Fruit fly (Drosophila melanogaster) whole organism, embryonic: ENCODE measurements around the gene GstD10.

ENCODE experiments used
- Adf1 ChIP-seq: fragments of 200-800 bp; sonication (Bioruptor generic); IDR thresholded peaks from 2 replicates; pipeline ENCODE4 v1.3.6; 2022; ENCODE audit warnings: missing biosample characterization, missing genetic modification characterization
- Awh ChIP-seq: fragments of 200-800 bp; sonication (Bioruptor generic); IDR thresholded peaks from 2 replicates; pipeline ENCODE4, ENCODE4 v1.3.6; 2022; ENCODE audit warnings: missing biosample characterization, missing genetic modification characterization
- CG10147 ChIP-seq: fragments of 200-800 bp; sonication (Bioruptor generic); optimal IDR thresholded peaks from 2 replicates; lab custom pipeline; 2019; ENCODE audit warnings: missing biosample characterization, mild to moderate bottlenecking, missing genetic modification characterization, moderate library complexity
- CG10274 ChIP-seq: fragments of 200-800 bp; sonication (Bioruptor generic); optimal IDR thresholded peaks from 3 replicates; lab custom pipeline; 2017; ENCODE audit warnings: missing biosample characterization, mild to moderate bottlenecking, missing genetic modification characterization
- CG10431 ChIP-seq: fragments of 200-800 bp; sonication (Bioruptor generic); optimal IDR thresholded peaks from 3 replicates; lab custom pipeline; 2018; ENCODE audit warnings: missing biosample characterization, mild to moderate bottlenecking, missing genetic modification characterization
- CG10959 ChIP-seq: fragments of 200-800 bp; sonication (Bioruptor generic); IDR thresholded peaks from 2 replicates; pipeline ENCODE4 v1.3.6; 2022; ENCODE audit warnings: missing biosample characterization, missing genetic modification characterization
- CG11085 ChIP-seq: fragments of 200-800 bp; sonication (Bioruptor generic); IDR thresholded peaks from 2 replicates; pipeline ENCODE4 v1.3.6; 2022; ENCODE audit warnings: missing biosample characterization, missing genetic modification characterization
- CG11696 ChIP-seq: fragments of 200-800 bp; sonication (Bioruptor generic); IDR thresholded peaks from 2 replicates; pipeline ENCODE4 v1.3.6; 2022; ENCODE audit warnings: missing biosample characterization, missing genetic modification characterization
- CG13424 ChIP-seq: fragments of 200-800 bp; sonication (Bioruptor generic); optimal IDR thresholded peaks from 2 replicates; lab custom pipeline; 2019; ENCODE audit warnings: missing biosample characterization, mild to moderate bottlenecking, missing genetic modification characterization, moderate library complexity
- CG14014 ChIP-seq: fragments of 200-800 bp; sonication (Bioruptor generic); IDR thresholded peaks from 2 replicates; pipeline ENCODE4 v1.3.6; 2022; ENCODE audit warnings: missing biosample characterization, missing genetic modification characterization
- CG17912 ChIP-seq: fragments of 200-800 bp; sonication (Bioruptor generic); optimal IDR thresholded peaks from 2 replicates; lab custom pipeline; 2018; ENCODE audit warnings: missing biosample characterization, mild to moderate bottlenecking, missing genetic modification characterization
- CG2875 ChIP-seq: fragments of 200-800 bp; sonication (Bioruptor generic); optimal IDR thresholded peaks from 2 replicates; lab custom pipeline; 2017; ENCODE audit warnings: missing biosample characterization, mild to moderate bottlenecking, missing genetic modification characterization, missing genetic modification reagents
- CG30431 ChIP-seq: fragments of 200-800 bp; sonication (Bioruptor generic); optimal IDR thresholded peaks from 2 replicates; lab custom pipeline; 2017; ENCODE audit warnings: missing biosample characterization, missing genetic modification characterization
- CG3281 ChIP-seq: fragments of 200-800 bp; sonication (Bioruptor generic); optimal IDR thresholded peaks from 3 replicates; lab custom pipeline; 2017; ENCODE audit warnings: missing biosample characterization, mild to moderate bottlenecking, missing genetic modification characterization
- CG4854 ChIP-seq: fragments of 200-800 bp; sonication (Bioruptor generic); optimal IDR thresholded peaks from 2 replicates; lab custom pipeline; 2016; ENCODE audit warnings: missing biosample characterization, missing genetic modification characterization, inconsistent platforms
- CG6683 ChIP-seq: fragments of 200-800 bp; sonication (Bioruptor generic); optimal IDR thresholded peaks from 2 replicates; lab custom pipeline; 2017; ENCODE audit warnings: missing biosample characterization, mild to moderate bottlenecking, missing genetic modification characterization, missing genetic modification reagents
- CG7372 ChIP-seq: fragments of 200-800 bp; sonication (Bioruptor generic); IDR thresholded peaks from 2 replicates; pipeline ENCODE4 v1.3.6; 2022; ENCODE audit warnings: missing biosample characterization, missing genetic modification characterization
- CG9609 ChIP-seq: fragments of 200-800 bp; sonication (Bioruptor generic); optimal IDR thresholded peaks from 3 replicates; lab custom pipeline; 2016; ENCODE audit warnings: missing biosample characterization, missing genetic modification characterization
- Dip3 ChIP-seq: fragments of 200-800 bp; sonication (Bioruptor generic); optimal IDR thresholded peaks from 3 replicates; lab custom pipeline; 2016; ENCODE audit warnings: missing biosample characterization, missing genetic modification characterization
- Doc2 ChIP-seq: fragments of 200-800 bp; sonication (Bioruptor generic); IDR thresholded peaks from 2 replicates; pipeline ENCODE4 v1.3.6; 2022; ENCODE audit warnings: missing biosample characterization, missing genetic modification characterization
- Drgx ChIP-seq: fragments of 200-800 bp; sonication (Bioruptor generic); IDR thresholded peaks from 2 replicates; pipeline ENCODE4 v1.3.6; 2022; ENCODE audit warnings: missing biosample characterization, missing genetic modification characterization
- E2f2 ChIP-seq: fragments of 200-800 bp; sonication (Bioruptor generic); IDR thresholded peaks from 2 replicates; pipeline ENCODE4 v1.3.6; 2022; ENCODE audit warnings: missing biosample characterization, missing genetic modification characterization
- MTF-1 ChIP-seq: fragments of 200-800 bp; sonication (Bioruptor generic); optimal IDR thresholded peaks from 2 replicates; lab custom pipeline; 2018; ENCODE audit warnings: missing biosample characterization, mild to moderate bottlenecking, missing genetic modification characterization, borderline replicate concordance
- Nf-YB ChIP-seq: fragments of 200-800 bp; sonication (Bioruptor generic); optimal IDR thresholded peaks from 3 replicates; lab custom pipeline; 2019; ENCODE audit warnings: missing biosample characterization, mild to moderate bottlenecking, missing genetic modification characterization, moderate library complexity
- NfI ChIP-seq: fragments of 200-800 bp; sonication (Bioruptor generic); optimal IDR thresholded peaks from 3 replicates; lab custom pipeline; 2018; ENCODE audit warnings: missing biosample characterization, mild to moderate bottlenecking, missing genetic modification characterization, moderate library complexity
- PHDP ChIP-seq: fragments of 200-800 bp; sonication (Bioruptor generic); optimal IDR thresholded peaks from 3 replicates; lab custom pipeline; 2018; ENCODE audit warnings: missing biosample characterization, mild to moderate bottlenecking, missing genetic modification characterization, moderate library complexity
- Scr ChIP-seq: fragments of 200-800 bp; sonication (Bioruptor generic); IDR thresholded peaks from 2 replicates; pipeline ENCODE4 v1.3.6; 2022; ENCODE audit warnings: missing biosample characterization, missing genetic modification characterization; ENCODE audit not compliant: partially characterized antibody
- Six4 ChIP-seq: fragments of 200-800 bp; sonication (Bioruptor generic); optimal IDR thresholded peaks from 2 replicates; lab custom pipeline; 2016; ENCODE audit warnings: missing biosample characterization, missing genetic modification characterization
- Sox102F ChIP-seq: fragments of 200-800 bp; sonication (Bioruptor generic); optimal IDR thresholded peaks from 2 replicates; lab custom pipeline; 2018; ENCODE audit warnings: missing biosample characterization, mild to moderate bottlenecking, missing genetic modification characterization, moderate library complexity
- cg ChIP-seq: fragments of 200-800 bp; sonication (Bioruptor generic); optimal IDR thresholded peaks from 3 replicates; lab custom pipeline; 2019; ENCODE audit warnings: missing biosample characterization, mild to moderate bottlenecking, missing genetic modification characterization, moderate library complexity
- corto ChIP-seq: fragments of 200-800 bp; sonication (Bioruptor generic); optimal IDR thresholded peaks from 2 replicates; lab custom pipeline; 2016; ENCODE audit warnings: missing biosample characterization, mild to moderate bottlenecking, missing genetic modification characterization, moderate library complexity
- crc ChIP-seq: fragments of 200-800 bp; sonication (Bioruptor generic); optimal IDR thresholded peaks from 2 replicates; lab custom pipeline; 2016; ENCODE audit warnings: missing biosample characterization, missing genetic modification characterization
- croc ChIP-seq: fragments of 200-800 bp; sonication (Bioruptor generic); conservative IDR thresholded peaks from 3 replicates; pipeline ENCODE4 v1.3.6; 2022; ENCODE audit warnings: missing biosample characterization, missing genetic modification characterization
- dan ChIP-seq: fragments of 200-800 bp; sonication (Bioruptor generic); IDR thresholded peaks from 2 replicates; pipeline ENCODE4 v1.3.6; 2022; ENCODE audit warnings: missing biosample characterization, missing genetic modification characterization
- dimm ChIP-seq: fragments of 200-800 bp; sonication (Bioruptor generic); IDR thresholded peaks from 2 replicates; pipeline ENCODE4 v1.3.6; 2022; ENCODE audit warnings: missing biosample characterization, missing genetic modification characterization
- eyg ChIP-seq: fragments of 200-800 bp; sonication (Bioruptor generic); optimal IDR thresholded peaks from 3 replicates; lab custom pipeline; 2016; ENCODE audit warnings: missing biosample characterization, missing genetic modification characterization
- fd64A ChIP-seq: fragments of 200-800 bp; sonication (Bioruptor generic); optimal IDR thresholded peaks from 3 replicates; lab custom pipeline; 2018; ENCODE audit warnings: missing biosample characterization, mild to moderate bottlenecking, missing genetic modification characterization
- her ChIP-seq: fragments of 200-800 bp; sonication (Bioruptor generic); optimal IDR thresholded peaks from 2 replicates; lab custom pipeline; 2016; ENCODE audit warnings: missing biosample characterization, missing genetic modification characterization
- hth ChIP-seq: fragments of >200 bp; optimal IDR thresholded peaks from 2 replicates; lab custom pipeline; 2017; ENCODE audit warnings: inconsistent platforms
- lmd ChIP-seq: fragments of 200-800 bp; sonication (Bioruptor generic); IDR thresholded peaks from 2 replicates; pipeline ENCODE4 v1.3.6; 2022; ENCODE audit warnings: missing biosample characterization, missing genetic modification characterization
- lov ChIP-seq, 2 experiments: fragments of 200-800 bp in 1 of 2; fragments of >200 bp in 1 of 2; sonication (Bioruptor generic) in 1 of 2; IDR thresholded peaks in 1 of 2; optimal IDR thresholded peaks in 1 of 2; 2 replicates in 1 of 2; 3 replicates in 1 of 2; pipeline versions ENCODE4 v1.3.6 to Lab custom; 2017 to 2022; ENCODE audit warnings: missing biosample characterization in 1 of 2, missing genetic modification characterization in 1 of 2
- maf-S ChIP-seq: fragments of 200-800 bp; sonication (Bioruptor generic); optimal IDR thresholded peaks from 2 replicates; lab custom pipeline; 2016; ENCODE audit warnings: missing biosample characterization, missing genetic modification characterization
- mirr ChIP-seq: fragments of 200-800 bp; sonication (Bioruptor generic); optimal IDR thresholded peaks from 3 replicates; lab custom pipeline; 2018; ENCODE audit warnings: missing biosample characterization, mild to moderate bottlenecking, missing genetic modification characterization
- nerfin-1 ChIP-seq: fragments of 200-800 bp; sonication (Bioruptor generic); optimal IDR thresholded peaks from 3 replicates; lab custom pipeline; 2019; ENCODE audit warnings: missing biosample characterization, mild to moderate bottlenecking, missing genetic modification characterization, moderate library complexity
- pho ChIP-seq: fragments of 200-800 bp; sonication (Bioruptor generic); optimal IDR thresholded peaks from 2 replicates; lab custom pipeline; 2016; ENCODE audit warnings: missing biosample characterization, missing genetic modification characterization
- pum ChIP-seq: fragments of 200-800 bp; sonication (Bioruptor generic); optimal IDR thresholded peaks from 2 replicates; lab custom pipeline; 2016; ENCODE audit warnings: missing biosample characterization, missing genetic modification characterization
- ro ChIP-seq: fragments of 200-800 bp; sonication (Bioruptor generic); IDR thresholded peaks from 2 replicates; pipeline ENCODE4 v1.3.6; 2022; ENCODE audit warnings: missing biosample characterization, missing genetic modification characterization
- sens ChIP-seq: fragments of 200-800 bp; sonication (Bioruptor generic); peaks from one replicate; lab custom pipeline; 2016; ENCODE audit warnings: missing biosample characterization, missing genetic modification characterization
- slou ChIP-seq: fragments of 200-800 bp; sonication (Bioruptor generic); optimal IDR thresholded peaks from 3 replicates; lab custom pipeline; 2016; ENCODE audit warnings: missing biosample characterization, missing genetic modification characterization
- tup ChIP-seq: fragments of 200-800 bp; sonication (Bioruptor generic); optimal IDR thresholded peaks from 2 replicates; lab custom pipeline; 2016; ENCODE audit warnings: missing biosample characterization, mild to moderate bottlenecking, missing genetic modification characterization, moderate library complexity
- zfh1 ChIP-seq: fragments of 200-800 bp; sonication (Bioruptor generic); IDR thresholded peaks from 3 replicates; pipeline ENCODE4 v1.3.6; 2022; ENCODE audit warnings: missing biosample characterization, missing genetic modification characterization

GstD10 gene

DNA sequence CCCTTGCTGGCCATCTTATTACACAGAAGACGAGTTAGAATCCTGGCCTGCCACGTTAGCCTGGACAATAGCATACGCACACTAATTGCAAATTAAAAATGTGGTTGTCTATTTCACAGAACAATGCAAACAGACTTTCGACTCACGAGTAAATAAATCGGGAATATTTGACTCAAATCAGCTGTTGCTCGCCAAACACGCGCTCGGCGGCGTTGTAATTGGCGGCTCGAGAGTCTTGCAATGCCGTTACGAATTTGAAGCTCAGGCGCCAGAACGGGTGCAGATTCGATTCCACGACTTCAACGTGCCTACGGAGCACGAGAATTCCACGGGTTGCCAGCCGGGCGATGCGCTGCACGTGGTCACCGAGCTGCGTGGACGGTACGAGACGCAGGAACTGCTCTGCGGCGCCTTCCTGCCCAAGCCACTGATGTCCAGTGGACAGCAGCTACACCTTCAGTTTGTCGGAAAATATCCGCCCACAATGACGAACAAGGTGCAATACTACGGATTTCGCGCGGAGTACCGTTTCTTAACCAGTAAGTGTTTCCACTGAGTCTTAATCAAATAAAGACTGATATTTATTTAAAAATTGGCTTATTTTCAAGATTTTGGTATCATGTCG lies 36.2 kb upstream of the GstD10 start, which contains the start of gene DNAlig3 (continued):
- no peak for TF ChIP-seq CG3281 (GFP tag; lab: Kevin White, UChicago)
- TF ChIP-seq lov (optimal IDR thresholded peaks at IDR 0.05; lab: Kevin White, UChicago), result no peak
- TF ChIP-seq lov (GFP tag; IDR thresholded peaks at IDR 0.05; lab: Robert Waterston, UW), result no peak
- TF ChIP-seq fd64A, result no peak
- TF ChIP-seq Adf1 (GFP tag; lab: Robert Waterston, UW), result no peak
- TF ChIP-seq CG2875 (GFP tag; lab: Kevin White, UChicago), result no peak
- no peak for TF ChIP-seq Doc2 (GFP tag; lab: Robert Waterston, UW)
- TF ChIP-seq maf-S (GFP tag; lab: Kevin White, UChicago), result no peak
- TF ChIP-seq Dip3 (GFP tag; lab: Kevin White, UChicago), result no peak
- no peak for TF ChIP-seq Nf-YB (GFP tag; lab: Kevin White, UChicago)
- no peak for TF ChIP-seq Six4 (GFP tag; lab: Kevin White, UChicago)
- no peak for TF ChIP-seq lmd (GFP tag; lab: Robert Waterston, UW)
- no peak for TF ChIP-seq CG9609 (GFP tag; lab: Kevin White, UChicago)
- TF ChIP-seq nerfin-1 (tag; lab: Kevin White, UChicago), result no peak
- no peak for TF ChIP-seq CG10431
- no peak for TF ChIP-seq CG10274 (GFP tag; lab: Kevin White, UChicago)
- TF ChIP-seq croc, result no peak
- no peak for TF ChIP-seq corto (GFP tag; lab: Kevin White, UChicago)
- TF ChIP-seq Awh (GFP tag; lab: Robert Waterston, UW), result no peak
- TF ChIP-seq NfI, result no peak
- no peak for TF ChIP-seq CG17912 (GFP tag; lab: Kevin White, UChicago)
- TF ChIP-seq ro (GFP tag; lab: Robert Waterston, UW), result no peak
- no peak for TF ChIP-seq mirr (GFP tag; lab: Kevin White, UChicago)
- no peak for TF ChIP-seq tup (GFP tag; lab: Kevin White, UChicago)
- TF ChIP-seq Scr (GFP tag; lab: Robert Waterston, UW), result peak; percentile 60
- no peak for TF ChIP-seq MTF-1 (GFP tag; lab: Kevin White, UChicago)
- TF ChIP-seq hth (lab: Kevin White, UChicago), result no peak
- no peak for TF ChIP-seq pho (GFP tag; lab: Kevin White, UChicago)
- TF ChIP-seq crc (GFP tag; lab: Kevin White, UChicago), result no peak
- TF ChIP-seq CG6683 (GFP tag; lab: Kevin White, UChicago), result peak; percentile 8
- no peak for TF ChIP-seq zfh1 (GFP tag; lab: Robert Waterston, UW)
- peak; percentile 89 for TF ChIP-seq E2f2 (GFP tag; lab: Robert Waterston, UW)
- peak; percentile 32 for TF ChIP-seq sens
- TF ChIP-seq CG10959 (GFP tag; lab: Robert Waterston, UW), result no peak
- TF ChIP-seq PHDP (tag; lab: Kevin White, UChicago), result no peak
- no peak for TF ChIP-seq slou (GFP tag; lab: Kevin White, UChicago)
- no peak for TF ChIP-seq Sox102F (GFP tag; lab: Kevin White, UChicago)
- no peak for TF ChIP-seq CG4854 (GFP tag; lab: Kevin White, UChicago)
- TF ChIP-seq CG14014 (GFP tag; lab: Robert Waterston, UW), result no peak
- TF ChIP-seq dan (GFP tag; lab: Robert Waterston, UW), result no peak
- no peak for TF ChIP-seq CG30431 (GFP tag; lab: Kevin White, UChicago)
- TF ChIP-seq eyg (GFP tag; lab: Kevin White, UChicago), result no peak
- TF ChIP-seq CG11696 (GFP tag; lab: Robert Waterston, UW), result no peak
- TF ChIP-seq Drgx (GFP tag; lab: Robert Waterston, UW), result peak; percentile 49; the same call in 1 of the 2 replicates
- TF ChIP-seq dimm (GFP tag; lab: Robert Waterston, UW), result no peak
- no peak for TF ChIP-seq CG11085 (GFP tag; lab: Robert Waterston, UW)
- TF ChIP-seq her, result peak; percentile 39
- no peak for TF ChIP-seq CG7372
- no peak for TF ChIP-seq cg (GFP tag; lab: Kevin White, UChicago)
- TF ChIP-seq CG10147 (GFP tag; lab: Kevin White, UChicago), result no peak
- TF ChIP-seq CG13424 (tag; lab: Kevin White, UChicago), result no peak
- TF ChIP-seq pum (GFP tag; lab: Kevin White, UChicago), result no peak
